Worm (Caenorhabditis elegans) whole organism, L1 larva: ENCODE measurements around the gene nspd-2.

Experiments
- C04F5.9 ChIP-seq: sonication (generic microtip); optimal IDR thresholded peaks from 2 replicates; lab custom pipeline; 2016; ENCODE audit warnings: missing genetic modification characterization, missing compliant biosample characterization
- C34B4.2 ChIP-seq: sonication (generic microtip); optimal IDR thresholded peaks from 2 replicates; lab custom pipeline; 2017; ENCODE audit warnings: mild to moderate bottlenecking, missing genetic modification characterization, missing compliant biosample characterization
- F16B12.6 ChIP-seq: fragments of 150-350 bp; optimal IDR thresholded peaks from 2 replicates; lab custom pipeline; 2014; ENCODE audit warnings: missing biosample characterization, missing genetic modification characterization
- aha-1 ChIP-seq: fragments of 150-350 bp; optimal IDR thresholded peaks from 2 replicates; lab custom pipeline; 2014; ENCODE audit warnings: missing biosample characterization, missing genetic modification characterization
- alr-1 ChIP-seq: fragments of 200-800 bp; sonication (Bioruptor generic); optimal IDR thresholded peaks from 2 replicates; lab custom pipeline; 2018; ENCODE audit warnings: borderline replicate concordance, mild to moderate bottlenecking, missing genetic modification characterization, missing compliant biosample characterization
- aly-2 ChIP-seq: fragments of 150-350 bp; optimal IDR thresholded peaks from 2 replicates; lab custom pipeline; 2014; ENCODE audit warnings: missing biosample characterization, missing genetic modification characterization
- ama-1 ChIP-seq: fragments of 150-350 bp; optimal IDR thresholded peaks from 2 replicates; lab custom pipeline; 2014
- blmp-1 ChIP-seq: fragments of 150-350 bp; optimal IDR thresholded peaks from 2 replicates; lab custom pipeline; 2014; ENCODE audit warnings: missing biosample characterization, missing genetic modification characterization
- ceh-63 ChIP-seq: fragments of 200-800 bp; sonication (Bioruptor generic); optimal IDR thresholded peaks from 2 replicates; lab custom pipeline; 2018; ENCODE audit warnings: mild to moderate bottlenecking, missing genetic modification characterization, missing compliant biosample characterization
- ceh-8 ChIP-seq: fragments of 200-800 bp; sonication (Bioruptor generic); optimal IDR thresholded peaks from 2 replicates; lab custom pipeline; 2018; ENCODE audit warnings: mild to moderate bottlenecking, missing genetic modification characterization, moderate library complexity, missing compliant biosample characterization
- dpl-1 ChIP-seq, 3 experiments: fragments of 150-350 bp in 2 of 3; sonication (generic microtip) in 1 of 3; optimal IDR thresholded peaks; 2 replicates each; lab custom pipeline; 2014 to 2017; ENCODE audit warnings: missing biosample characterization in 3 of 3, missing genetic modification characterization in 3 of 3, missing genetic modification reagents in 3 of 3
- dsc-1 ChIP-seq: sonication (generic microtip); optimal IDR thresholded peaks from 2 replicates; lab custom pipeline; 2016; ENCODE audit warnings: mild to moderate bottlenecking, missing genetic modification characterization, missing compliant biosample characterization
- efl-3 ChIP-seq: fragments of 200-800 bp; sonication (Bioruptor generic); optimal IDR thresholded peaks from 2 replicates; lab custom pipeline; 2018; ENCODE audit warnings: mild to moderate bottlenecking, missing genetic modification characterization, missing compliant biosample characterization
- egl-27 ChIP-seq, 2 experiments: fragments of 150-350 bp in 1 of 2; sonication (generic microtip); optimal IDR thresholded peaks; 3 replicates each; lab custom pipeline; 2017 to 2018; ENCODE audit warnings: missing biosample characterization in 2 of 2, missing genetic modification characterization in 2 of 2, missing genetic modification reagents in 2 of 2
- elt-2 ChIP-seq: sonication (generic microtip); optimal IDR thresholded peaks from 2 replicates; lab custom pipeline; 2016; ENCODE audit warnings: missing genetic modification characterization, mild to moderate bottlenecking, inconsistent platforms, missing compliant biosample characterization, missing genetic modification reagents
- ets-5 ChIP-seq: fragments of 200-800 bp; sonication (Bioruptor generic); IDR thresholded peaks from 2 replicates; pipeline ENCODE4 v1.3.6; 2022; ENCODE audit warnings: missing genetic modification characterization, missing compliant biosample characterization
- fkh-10 ChIP-seq: sonication (generic microtip); optimal IDR thresholded peaks from 2 replicates; lab custom pipeline; 2017; ENCODE audit warnings: missing biosample characterization, missing genetic modification reagents, missing genetic modification characterization
- fos-1 ChIP-seq: fragments of 150-350 bp; optimal IDR thresholded peaks from 2 replicates; lab custom pipeline; 2014; ENCODE audit warnings: missing biosample characterization, missing genetic modification characterization
- grh-1 ChIP-seq: fragments of 200-800 bp; sonication (Bioruptor generic); IDR thresholded peaks from 2 replicates; pipeline ENCODE4 v1.3.6; 2022; ENCODE audit warnings: missing genetic modification reagents, missing genetic modification characterization, missing compliant biosample characterization
- hlh-4 ChIP-seq: sonication (generic microtip); optimal IDR thresholded peaks from 2 replicates; lab custom pipeline; 2016; ENCODE audit warnings: mild to moderate bottlenecking, missing genetic modification characterization, missing compliant biosample characterization
- hpl-2 ChIP-seq: fragments of 150-350 bp; optimal IDR thresholded peaks from 2 replicates; lab custom pipeline; 2014; ENCODE audit warnings: missing biosample characterization, missing genetic modification reagents, missing genetic modification characterization
- lin-13 ChIP-seq: fragments of 150-350 bp; optimal IDR thresholded peaks from 2 replicates; lab custom pipeline; 2014; ENCODE audit warnings: missing biosample characterization, missing genetic modification reagents, missing genetic modification characterization
- lin-14 ChIP-seq: fragments of 200-800 bp; sonication (Bioruptor generic); optimal IDR thresholded peaks from 2 replicates; lab custom pipeline; 2018; ENCODE audit warnings: mild to moderate bottlenecking, missing genetic modification characterization, moderate library complexity, missing compliant biosample characterization
- lin-15B ChIP-seq: fragments of 150-350 bp; sonication (generic microtip); optimal IDR thresholded peaks from 3 replicates; lab custom pipeline; 2014; ENCODE audit warnings: missing biosample characterization, missing genetic modification characterization
- lin-35 ChIP-seq, 2 experiments: fragments of 150-350 bp; optimal IDR thresholded peaks; 2 replicates each; lab custom pipeline; 2014; ENCODE audit warnings: missing biosample characterization in 2 of 2, missing genetic modification characterization in 2 of 2, missing genetic modification reagents in 2 of 2
- lin-39 ChIP-seq: fragments of 150-350 bp; optimal IDR thresholded peaks from 2 replicates; lab custom pipeline; 2014; ENCODE audit warnings: missing biosample characterization, missing genetic modification reagents, missing genetic modification characterization
- lir-3 ChIP-seq: sonication (generic microtip); optimal IDR thresholded peaks from 2 replicates; lab custom pipeline; 2016; ENCODE audit warnings: mild to moderate bottlenecking, missing genetic modification characterization, moderate library complexity, missing compliant biosample characterization; ENCODE audit not compliant: poor library complexity
- lsy-2 ChIP-seq, 2 experiments: fragments of 150-350 bp; optimal IDR thresholded peaks; 2 replicates each; lab custom pipeline; 2014; ENCODE audit warnings: missing biosample characterization in 2 of 2, missing genetic modification characterization in 2 of 2
- mdl-1 ChIP-seq, 2 experiments: fragments of 150-350 bp; optimal IDR thresholded peaks; 2 replicates each; lab custom pipeline; 2014 to 2017; ENCODE audit warnings: missing biosample characterization in 2 of 2, missing genetic modification characterization in 2 of 2, inconsistent platforms in 1 of 2
- nhr-11 ChIP-seq: fragments of 150-350 bp; optimal IDR thresholded peaks from 2 replicates; lab custom pipeline; 2014; ENCODE audit warnings: missing biosample characterization, missing genetic modification characterization
- nhr-12 ChIP-seq: sonication (generic microtip); optimal IDR thresholded peaks from 2 replicates; lab custom pipeline; 2017; ENCODE audit warnings: missing biosample characterization, missing genetic modification characterization
- nhr-237 ChIP-seq: fragments of 150-350 bp; optimal IDR thresholded peaks from 2 replicates; lab custom pipeline; 2014; ENCODE audit warnings: missing biosample characterization, missing genetic modification characterization
- nhr-28 ChIP-seq: fragments of 150-350 bp; optimal IDR thresholded peaks from 2 replicates; lab custom pipeline; 2014; ENCODE audit warnings: missing biosample characterization, missing genetic modification characterization
- nhr-47 ChIP-seq: sonication (generic microtip); optimal IDR thresholded peaks from 2 replicates; lab custom pipeline; 2016; ENCODE audit warnings: mild to moderate bottlenecking, missing genetic modification characterization, moderate library complexity, missing compliant biosample characterization
- nhr-76 ChIP-seq: sonication (generic microtip); optimal IDR thresholded peaks from 2 replicates; lab custom pipeline; 2017; ENCODE audit warnings: missing biosample characterization, missing genetic modification characterization
- nhr-77 ChIP-seq: fragments of 150-350 bp; optimal IDR thresholded peaks from 2 replicates; lab custom pipeline; 2014; ENCODE audit warnings: missing biosample characterization, missing genetic modification characterization
- nhr-85 ChIP-seq: sonication (generic microtip); peaks from one replicate; lab custom pipeline; 2016; ENCODE audit warnings: missing genetic modification characterization, inconsistent platforms, missing compliant biosample characterization
- rnt-1 ChIP-seq: sonication (generic microtip); optimal IDR thresholded peaks from 2 replicates; lab custom pipeline; 2016; ENCODE audit warnings: mild to moderate bottlenecking, missing genetic modification characterization, moderate library complexity, missing compliant biosample characterization
- skn-1 ChIP-seq: fragments of 150-350 bp; optimal IDR thresholded peaks from 2 replicates; lab custom pipeline; 2014; ENCODE audit warnings: missing biosample characterization, missing genetic modification characterization
- sox-4 ChIP-seq: sonication (generic microtip); optimal IDR thresholded peaks from 2 replicates; lab custom pipeline; 2016; ENCODE audit warnings: missing genetic modification characterization, missing compliant biosample characterization
- sup-37 ChIP-seq: fragments of 200-800 bp; sonication (Bioruptor generic); optimal IDR thresholded peaks from 2 replicates; lab custom pipeline; 2018; ENCODE audit warnings: mild to moderate bottlenecking, missing genetic modification characterization, missing compliant biosample characterization
- swsn-7 ChIP-seq: sonication (generic microtip); optimal IDR thresholded peaks from 2 replicates; lab custom pipeline; 2016; ENCODE audit warnings: missing genetic modification characterization, missing compliant biosample characterization
- tbx-2 ChIP-seq: sonication (generic microtip); optimal IDR thresholded peaks from 2 replicates; lab custom pipeline; 2016; ENCODE audit warnings: missing genetic modification characterization, missing compliant biosample characterization
- unc-30 ChIP-seq: sonication (generic microtip); optimal IDR thresholded peaks from 2 replicates; lab custom pipeline; 2017; ENCODE audit warnings: missing biosample characterization, missing genetic modification characterization
- unc-62 ChIP-seq: fragments of 150-350 bp; optimal IDR thresholded peaks from 2 replicates; lab custom pipeline; 2014; ENCODE audit warnings: missing biosample characterization, missing genetic modification reagents, missing genetic modification characterization
- unc-86 ChIP-seq: sonication (generic microtip); optimal IDR thresholded peaks from 2 replicates; lab custom pipeline; 2016; ENCODE audit warnings: missing genetic modification characterization, missing compliant biosample characterization
- xbp-1 ChIP-seq: sonication (generic microtip); optimal IDR thresholded peaks from 2 replicates; lab custom pipeline; 2016; ENCODE audit warnings: missing genetic modification characterization, missing compliant biosample characterization

nspd-2 gene

DNA sequence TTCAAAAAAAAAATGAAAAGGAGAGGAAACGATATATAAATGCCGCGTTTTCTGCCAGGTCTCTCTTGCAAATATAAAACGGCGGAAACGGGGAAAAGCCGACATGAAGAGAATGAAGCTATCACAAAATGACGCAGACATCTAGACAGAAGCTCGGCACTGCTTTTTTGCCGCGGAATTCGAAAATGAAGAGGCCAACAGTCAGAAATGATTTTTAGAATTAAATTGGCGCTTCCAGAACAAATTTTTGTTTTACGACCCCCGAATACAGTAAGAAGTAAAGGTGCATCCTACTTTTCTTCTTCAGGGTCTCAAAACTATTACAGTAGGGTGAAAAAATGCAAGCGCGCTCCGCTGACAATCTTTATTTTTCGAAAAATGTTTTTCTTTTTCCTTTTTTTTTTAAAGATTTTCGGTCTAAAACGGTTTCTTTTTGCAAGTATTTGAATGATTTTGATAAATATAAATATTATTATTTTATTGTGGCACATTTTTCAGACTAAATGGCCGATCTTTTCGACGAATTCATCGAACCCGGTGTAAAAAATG lies 18.6 kb upstream of the nspd-2 start, which contains the start of gene mtr-4 (continued):
- no peak for TF ChIP-seq ets-5
- peak; percentile 57 for TF ChIP-seq elt-2 (tag; lab: Kevin White, UChicago)
- peak; percentile 40 to 63 for TF ChIP-seq lin-35 (GFP tag; optimal IDR thresholded peaks at IDR 0.05; lab: Kevin White, UChicago)
- TF ChIP-seq xbp-1 = peak; percentile 9
- TF ChIP-seq lsy-2 (tag; optimal IDR thresholded peaks at IDR 0.05; lab: Kevin White, UChicago) = peak in 1 of 2 experiments; percentile 53
- TF ChIP-seq swsn-7 (tag; lab: Kevin White, UChicago) = peak; percentile 25
- no peak for TF ChIP-seq alr-1
- no peak for TF ChIP-seq unc-86 (tag; lab: Kevin White, UChicago)
- peak; percentile 33 to 73 (median 59) for TF ChIP-seq dpl-1 (GFP tag; optimal IDR thresholded peaks at IDR 0.05; lab: Kevin White, UChicago)
- TF ChIP-seq blmp-1 = no peak
- peak; percentile 21 for TF ChIP-seq lin-15B
- TF ChIP-seq unc-30 (tag; lab: Kevin White, UChicago) = no peak
- TF ChIP-seq ama-1 (lab: Kevin White, UChicago) = no peak
- no peak for TF ChIP-seq dsc-1 (tag; lab: Kevin White, UChicago)
- TF ChIP-seq skn-1 (tag; lab: Kevin White, UChicago) = no peak
- no peak for TF ChIP-seq lin-39 (tag; lab: Kevin White, UChicago)
- TF ChIP-seq efl-3 = no peak
- TF ChIP-seq sox-4 (tag; lab: Kevin White, UChicago) = no peak
- TF ChIP-seq fkh-10 (GFP tag; lab: Kevin White, UChicago) = no peak
- peak; percentile 2 for TF ChIP-seq tbx-2
- TF ChIP-seq nhr-237 (tag; lab: Kevin White, UChicago) = no peak

DNA sequence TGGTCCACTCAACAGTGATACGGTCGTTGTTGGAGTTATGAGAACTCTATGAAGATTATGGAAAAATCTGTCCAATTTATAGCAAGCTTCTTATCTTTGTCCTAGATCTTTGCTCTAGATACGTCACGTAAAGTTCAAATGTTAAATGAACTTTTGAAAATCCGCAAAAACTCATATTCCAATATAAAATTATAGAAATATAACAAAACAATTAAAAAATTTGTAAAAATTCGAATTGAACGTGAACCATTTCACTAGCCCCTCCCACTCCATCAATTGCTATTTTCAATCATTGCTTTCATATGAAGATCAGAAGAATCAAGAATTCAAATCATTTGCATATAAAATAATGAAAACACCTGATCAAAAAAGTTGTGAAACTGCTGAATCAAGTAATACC lies 11.3 kb upstream of the nspd-2 start, which contains the start of gene kin-21:
kin-21 (plus strand) TSS at position 301 of the 400 bp plus-strand sequence.
- no peak for TF ChIP-seq aha-1 (tag; lab: Kevin White, UChicago)
- TF ChIP-seq fkh-10 (GFP tag; lab: Kevin White, UChicago) = no peak
- TF ChIP-seq egl-27 (tag; optimal IDR thresholded peaks at IDR 0.05; lab: Kevin White, UChicago) = no peak
- no peak for TF ChIP-seq hlh-4 (tag; lab: Kevin White, UChicago)
- TF ChIP-seq lin-13 (GFP tag; lab: Kevin White, UChicago) = no peak
- TF ChIP-seq nhr-12 = no peak
- no peak for TF ChIP-seq ceh-8
- TF ChIP-seq lin-14 (GFP tag; lab: Kevin White, UChicago) = no peak
- TF ChIP-seq nhr-11 = no peak
- no peak for TF ChIP-seq aly-2 (tag; lab: Kevin White, UChicago)
- no peak for TF ChIP-seq lin-39 (tag; lab: Kevin White, UChicago)
- no peak for TF ChIP-seq ceh-63 (GFP tag; lab: Kevin White, UChicago)
- TF ChIP-seq grh-1 = no peak

DNA sequence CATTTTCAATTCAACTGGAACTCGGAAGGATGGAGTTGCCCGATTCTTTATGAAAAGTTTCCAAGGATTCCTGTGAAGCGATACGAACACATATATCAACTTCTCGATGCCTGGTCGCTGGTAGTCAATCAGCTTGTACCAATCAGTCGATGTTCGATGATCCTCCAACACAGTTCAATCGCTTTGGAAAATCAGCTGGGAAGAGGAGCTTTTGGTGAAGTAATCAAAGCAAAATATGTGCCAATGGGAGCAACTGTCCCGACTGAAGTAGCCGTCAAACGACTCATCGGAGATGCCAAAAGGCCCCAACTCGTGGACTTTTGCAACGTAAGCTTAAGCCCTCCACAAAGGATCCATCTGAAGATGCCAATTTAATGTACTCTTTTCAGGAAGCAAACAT lies 10.5 kb upstream of the nspd-2 start:
- TF ChIP-seq dsc-1 (tag; lab: Kevin White, UChicago) (no peak), nhr-85 (no peak), sox-4 (tag; lab: Kevin White, UChicago) (no peak), nhr-12 (no peak), hlh-4 (tag; lab: Kevin White, UChicago) (no peak), fos-1 (tag; lab: Kevin White, UChicago) (no peak)

DNA sequence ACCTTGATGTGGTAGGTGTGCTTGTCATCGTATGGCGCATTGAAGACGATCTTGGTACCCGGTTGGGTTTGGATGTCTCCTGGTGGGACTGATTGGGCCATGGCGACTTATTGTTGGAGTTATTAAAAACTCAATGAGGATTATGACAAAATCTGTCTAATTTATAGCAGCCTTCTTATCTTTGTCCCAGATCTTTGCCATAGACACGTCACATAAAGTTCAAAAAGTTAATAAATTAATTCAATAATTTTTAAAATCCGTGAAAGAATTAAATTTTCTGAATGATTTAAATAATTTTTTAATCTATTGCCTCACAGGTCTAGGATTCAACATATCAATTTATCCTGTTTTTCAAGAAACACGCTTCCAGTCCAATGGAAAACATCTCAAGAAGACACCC lies 7.5 kb upstream of the nspd-2 start, which contains the start of gene msp-81:
msp-81 (minus strand) TSS at position 101 of the 400 bp plus-strand sequence.
- TF ChIP-seq C04F5.9 (tag; lab: Kevin White, UChicago) = no peak
- TF ChIP-seq nhr-77 = no peak
- TF ChIP-seq elt-2 (tag; lab: Kevin White, UChicago) = no peak
- TF ChIP-seq F16B12.6 (tag; lab: Kevin White, UChicago) = no peak
- no peak for TF ChIP-seq C34B4.2
- TF ChIP-seq egl-27 (tag; optimal IDR thresholded peaks at IDR 0.05; lab: Kevin White, UChicago) = no peak
- TF ChIP-seq mdl-1 (tag; optimal IDR thresholded peaks at IDR 0.05; lab: Kevin White, UChicago) = no peak
- TF ChIP-seq nhr-28 (tag; lab: Kevin White, UChicago) = no peak
- no peak for TF ChIP-seq tbx-2
- no peak for TF ChIP-seq swsn-7 (tag; lab: Kevin White, UChicago)
- no peak for TF ChIP-seq nhr-76 (tag; lab: Kevin White, UChicago)
- no peak for TF ChIP-seq nhr-47 (tag; lab: Kevin White, UChicago)
- no peak for TF ChIP-seq sup-37 (GFP tag; lab: Kevin White, UChicago)
- no peak for TF ChIP-seq unc-62 (GFP tag; lab: Kevin White, UChicago)
- TF ChIP-seq nhr-85 = no peak
- TF ChIP-seq grh-1 = no peak
- no peak for TF ChIP-seq rnt-1 (tag; lab: Kevin White, UChicago)
- TF ChIP-seq hpl-2 (GFP tag; lab: Kevin White, UChicago) = no peak
- no peak for TF ChIP-seq lin-15B
- no peak for TF ChIP-seq lir-3 (tag; lab: Kevin White, UChicago)
